Fruit fly (Drosophila melanogaster): ENCODE results near the gene CG12728.

dm6 chrX:5905446-5905845 lies 37.0 kb upstream of the CG12728 start, which contains the start of gene CG4020:
- TF ChIP-seq Hr96 (GFP tag; optimal IDR thresholded peaks at IDR 0.05) = no peak
- TF ChIP-seq CG14711 (tag; optimal IDR thresholded peaks at IDR 0.05) = no peak
- TF ChIP-seq Mnt (GFP tag; optimal IDR thresholded peaks at IDR 0.05) = no peak
- no peak for TF ChIP-seq bab1 (GFP tag; optimal IDR thresholded peaks at IDR 0.05)
- TF ChIP-seq tj (GFP tag; optimal IDR thresholded peaks at IDR 0.05) = no peak
- TF ChIP-seq CG1620 (GFP tag; optimal IDR thresholded peaks at IDR 0.05) = no peak
- no peak for TF ChIP-seq kay (GFP tag; ENCODE audit: borderline replicate concordance)
- TF ChIP-seq CG7101 (tag; optimal IDR thresholded peaks at IDR 0.05) = no peak
- TF ChIP-seq cnc (optimal IDR thresholded peaks at IDR 0.05) = no peak
- TF ChIP-seq Crg-1 (GFP tag; optimal IDR thresholded peaks at IDR 0.05) = no peak

Measured in whole organism, adult.